Fruit fly (Drosophila melanogaster) S2 (cell line): ENCODE data around the gene CG1146.

ENCODE experiments used
- CG8478 ChIP-seq: fragments of >200 bp; optimal IDR thresholded peaks from 2 replicates; lab custom pipeline; 2018
- CTCF ChIP-seq, 2 experiments: fragments of >200 bp; optimal IDR thresholded peaks; 2 replicates each; lab custom pipeline; 2018

DNA sequence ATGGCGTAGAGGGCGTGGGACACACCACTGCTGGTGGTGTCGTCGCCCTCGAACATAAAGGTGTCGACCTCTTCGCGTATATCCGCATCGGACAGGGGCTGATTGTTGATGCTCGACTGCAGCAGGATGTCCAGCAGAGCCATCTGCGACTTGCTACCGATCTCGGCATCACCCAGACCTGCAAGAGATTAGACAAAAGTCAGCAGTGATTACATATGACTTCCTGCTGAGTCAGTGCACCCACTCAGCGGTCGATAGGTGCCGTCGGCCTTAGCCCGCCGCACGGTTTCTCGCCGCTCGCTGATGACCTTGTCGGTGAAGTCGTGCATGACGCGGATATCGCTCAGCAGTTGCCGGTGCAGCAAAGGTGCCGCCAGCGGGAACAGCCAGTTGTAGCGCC lies 11.7 kb upstream of the CG1146 start:
- TF ChIP-seq CG8478 (lab: Kevin White, UChicago), result no peak
- no peak for TF ChIP-seq CTCF (optimal IDR thresholded peaks at IDR 0.05; lab: Kevin White, UChicago)
